Fruit fly (Drosophila melanogaster) whole organism, embryonic: ENCODE data around the gene CG46313.

ENCODE experiments used
- Atf-2 ChIP-seq: fragments of 200-800 bp; sonication (Bioruptor generic); optimal IDR thresholded peaks from 2 replicates; lab custom pipeline; 2016; ENCODE audit warnings: missing biosample characterization, missing genetic modification characterization
- Bgb ChIP-seq: fragments of 200-800 bp; sonication (Bioruptor generic); IDR thresholded peaks from 2 replicates; pipeline ENCODE4 v1.3.6; 2022; ENCODE audit warnings: missing biosample characterization, missing genetic modification characterization; ENCODE audit not compliant: partially characterized antibody
- BtbVII ChIP-seq: fragments of 200-800 bp; sonication (Bioruptor generic); optimal IDR thresholded peaks from 3 replicates; lab custom pipeline; 2017; ENCODE audit warnings: missing biosample characterization, mild to moderate bottlenecking, missing genetic modification characterization
- CG11504 ChIP-seq: fragments of 200-800 bp; sonication (Bioruptor generic); optimal IDR thresholded peaks from 3 replicates; lab custom pipeline; 2019; ENCODE audit warnings: missing biosample characterization, mild to moderate bottlenecking, missing genetic modification characterization, moderate library complexity
- CG11696 ChIP-seq: fragments of 200-800 bp; sonication (Bioruptor generic); IDR thresholded peaks from 2 replicates; pipeline ENCODE4 v1.3.6; 2022; ENCODE audit warnings: missing biosample characterization, missing genetic modification characterization
- CG12071 ChIP-seq: fragments of 200-800 bp; sonication (Bioruptor generic); optimal IDR thresholded peaks from 3 replicates; lab custom pipeline; 2018; ENCODE audit warnings: missing biosample characterization, mild to moderate bottlenecking, missing genetic modification characterization
- CG12391 ChIP-seq: fragments of 200-800 bp; sonication (Bioruptor generic); optimal IDR thresholded peaks from 3 replicates; lab custom pipeline; 2018; ENCODE audit warnings: missing biosample characterization, mild to moderate bottlenecking, missing genetic modification characterization, moderate library complexity
- CG17361 ChIP-seq: fragments of 200-800 bp; sonication (Bioruptor generic); IDR thresholded peaks from 3 replicates; pipeline ENCODE4 v1.3.6; 2022; ENCODE audit warnings: missing biosample characterization, missing genetic modification characterization
- CG18764 ChIP-seq: fragments of 200-800 bp; sonication (Bioruptor generic); optimal IDR thresholded peaks from 3 replicates; lab custom pipeline; 2016; ENCODE audit warnings: missing biosample characterization, missing genetic modification characterization
- CG2129 ChIP-seq: fragments of 200-800 bp; sonication (Bioruptor generic); IDR thresholded peaks from 2 replicates; pipeline ENCODE4 v1.3.6; 2022; ENCODE audit warnings: missing biosample characterization, missing genetic modification characterization; ENCODE audit not compliant: partially characterized antibody
- CG2712 ChIP-seq: fragments of 200-800 bp; optimal IDR thresholded peaks from 3 replicates; lab custom pipeline; 2019; ENCODE audit warnings: missing biosample characterization, mild to moderate bottlenecking, missing genetic modification characterization, moderate library complexity
- CG30431 ChIP-seq: fragments of 200-800 bp; sonication (Bioruptor generic); optimal IDR thresholded peaks from 2 replicates; lab custom pipeline; 2017; ENCODE audit warnings: missing biosample characterization, missing genetic modification characterization
- CG3163 ChIP-seq: fragments of 200-800 bp; sonication (Bioruptor generic); optimal IDR thresholded peaks from 3 replicates; lab custom pipeline; 2016; ENCODE audit warnings: missing biosample characterization, missing genetic modification characterization
- CG34376 ChIP-seq: fragments of 200-800 bp; sonication (Bioruptor generic); optimal IDR thresholded peaks from 2 replicates; lab custom pipeline; 2018; ENCODE audit warnings: missing biosample characterization, mild to moderate bottlenecking, missing genetic modification characterization
- CG3838 ChIP-seq: fragments of 200-800 bp; sonication (Bioruptor generic); optimal IDR thresholded peaks from 3 replicates; lab custom pipeline; 2016; ENCODE audit warnings: missing biosample characterization, missing genetic modification characterization
- CG4617 ChIP-seq: fragments of 200-800 bp; sonication (Bioruptor generic); optimal IDR thresholded peaks from 3 replicates; lab custom pipeline; 2016; ENCODE audit warnings: missing biosample characterization, missing genetic modification characterization, borderline replicate concordance
- CG6254 ChIP-seq: fragments of 200-800 bp; sonication (Bioruptor generic); optimal IDR thresholded peaks from 3 replicates; lab custom pipeline; 2017; ENCODE audit warnings: mild to moderate bottlenecking, missing biosample characterization, missing genetic modification reagents, missing genetic modification characterization
- CG6689 ChIP-seq: fragments of 200-800 bp; sonication (Bioruptor generic); IDR thresholded peaks from 2 replicates; pipeline ENCODE4 v1.3.6; 2022; ENCODE audit warnings: missing biosample characterization, missing genetic modification characterization
- CG7786 ChIP-seq: fragments of 200-800 bp; sonication (Bioruptor generic); optimal IDR thresholded peaks from 2 replicates; lab custom pipeline; 2016; ENCODE audit warnings: missing biosample characterization, missing genetic modification characterization
- Dad ChIP-seq: fragments of 200-800 bp; sonication (Bioruptor generic); optimal IDR thresholded peaks from 3 replicates; lab custom pipeline; 2016; ENCODE audit warnings: missing biosample characterization, missing genetic modification characterization
- Dfd ChIP-seq, 2 experiments: fragments of >200 bp; optimal IDR thresholded peaks; 2 replicates each; lab custom pipeline; 2017; ENCODE audit warnings: missing biosample characterization in 2 of 2, missing genetic modification characterization in 2 of 2
- Dip3 ChIP-seq: fragments of 200-800 bp; sonication (Bioruptor generic); optimal IDR thresholded peaks from 3 replicates; lab custom pipeline; 2016; ENCODE audit warnings: missing biosample characterization, missing genetic modification characterization
- Doc2 ChIP-seq: fragments of 200-800 bp; sonication (Bioruptor generic); IDR thresholded peaks from 2 replicates; pipeline ENCODE4 v1.3.6; 2022; ENCODE audit warnings: missing biosample characterization, missing genetic modification characterization
- Dref ChIP-seq: fragments of 200-800 bp; sonication (Bioruptor generic); IDR thresholded peaks from 2 replicates; pipeline ENCODE4 v1.3.6; 2022; ENCODE audit warnings: missing biosample characterization, missing genetic modification characterization
- Eip74EF ChIP-seq, 2 experiments: fragments of 200-800 bp in 1 of 2; fragments of >200 bp in 1 of 2; sonication (Bioruptor generic) in 1 of 2; optimal IDR thresholded peaks; 2 replicates each; lab custom pipeline; 2017 to 2019; ENCODE audit warnings: missing biosample characterization in 2 of 2, missing genetic modification characterization in 2 of 2, mild to moderate bottlenecking in 1 of 2, moderate library complexity in 1 of 2
- Gsc ChIP-seq: fragments of 200-800 bp; sonication (Bioruptor generic); IDR thresholded peaks from 2 replicates; pipeline ENCODE4 v1.3.6; 2022; ENCODE audit warnings: missing biosample characterization, missing genetic modification characterization
- HLH54F ChIP-seq: fragments of 200-800 bp; sonication (Bioruptor generic); optimal IDR thresholded peaks from 3 replicates; lab custom pipeline; 2016; ENCODE audit warnings: missing biosample characterization, missing genetic modification characterization
- Lhr ChIP-seq: fragments of 200-800 bp; sonication (Bioruptor generic); optimal IDR thresholded peaks from 3 replicates; lab custom pipeline; 2017; ENCODE audit warnings: mild to moderate bottlenecking, missing biosample characterization, missing genetic modification reagents, missing genetic modification characterization
- Myb ChIP-seq: fragments of 200-800 bp; sonication (Bioruptor generic); optimal IDR thresholded peaks from 2 replicates; lab custom pipeline; 2016; ENCODE audit warnings: missing biosample characterization, missing genetic modification characterization
- Rx ChIP-seq: fragments of 200-800 bp; sonication (Bioruptor generic); IDR thresholded peaks from 2 replicates; pipeline ENCODE4 v1.3.6; 2022; ENCODE audit warnings: missing biosample characterization, missing genetic modification characterization
- Stat92E ChIP-seq, 3 experiments: fragments of >200 bp in 2 of 3; fragments of 200-800 bp in 1 of 3; sonication (Bioruptor generic) in 1 of 3; optimal IDR thresholded peaks; 2 replicates each; lab custom pipeline; 2017 to 2019; ENCODE audit warnings: missing biosample characterization in 3 of 3, missing genetic modification characterization in 3 of 3, mild to moderate bottlenecking in 1 of 3, moderate library complexity in 1 of 3
- Xrp1 ChIP-seq: fragments of 200-800 bp; sonication (Bioruptor generic); IDR thresholded peaks from 2 replicates; pipeline ENCODE4 v1.3.6; 2022; ENCODE audit warnings: missing biosample characterization, missing genetic modification characterization
- ara ChIP-seq: fragments of 200-800 bp; sonication (Bioruptor generic); IDR thresholded peaks from 2 replicates; pipeline ENCODE4 v1.3.6; 2022; ENCODE audit warnings: missing biosample characterization, missing genetic modification characterization
- cas ChIP-seq: fragments of 200-800 bp; sonication (Bioruptor generic); IDR thresholded peaks from 2 replicates; pipeline ENCODE4 v1.3.6; 2022; ENCODE audit warnings: missing biosample characterization, missing genetic modification characterization
- corto ChIP-seq: fragments of 200-800 bp; sonication (Bioruptor generic); optimal IDR thresholded peaks from 2 replicates; lab custom pipeline; 2016; ENCODE audit warnings: missing biosample characterization, mild to moderate bottlenecking, missing genetic modification characterization, moderate library complexity
- esg ChIP-seq: fragments of 200-800 bp; sonication (Bioruptor generic); conservative IDR thresholded peaks from 2 replicates; pipeline ENCODE4 v1.3.6; 2022; ENCODE audit warnings: missing biosample characterization, missing genetic modification characterization
- ewg ChIP-seq: fragments of 200-800 bp; sonication (Bioruptor generic); optimal IDR thresholded peaks from 3 replicates; lab custom pipeline; 2017; ENCODE audit warnings: mild to moderate bottlenecking, missing biosample characterization, missing genetic modification reagents, missing genetic modification characterization
- ftz-f1 ChIP-seq: fragments of 200-800 bp; sonication (Bioruptor generic); optimal IDR thresholded peaks from 2 replicates; lab custom pipeline; 2016; ENCODE audit warnings: missing biosample characterization, missing genetic modification characterization
- gfzf ChIP-seq: fragments of 200-800 bp; sonication (Bioruptor generic); optimal IDR thresholded peaks from 2 replicates; lab custom pipeline; 2016; ENCODE audit warnings: missing biosample characterization, mild to moderate bottlenecking, missing genetic modification characterization, moderate library complexity
- insv ChIP-seq, 2 experiments: fragments of 200-800 bp; sonication (Bioruptor generic); optimal IDR thresholded peaks; 3 replicates each; lab custom pipeline; 2016 to 2018; ENCODE audit warnings: missing biosample characterization in 2 of 2, missing genetic modification characterization in 2 of 2
- kah ChIP-seq: fragments of 200-800 bp; sonication (Bioruptor generic); optimal IDR thresholded peaks from 2 replicates; lab custom pipeline; 2018; ENCODE audit warnings: missing biosample characterization, mild to moderate bottlenecking, missing genetic modification characterization
- ken ChIP-seq: fragments of 200-800 bp; sonication (Bioruptor generic); IDR thresholded peaks from 3 replicates; pipeline ENCODE4 v1.3.6; 2022; ENCODE audit warnings: missing biosample characterization, missing genetic modification characterization
- mld ChIP-seq: fragments of 200-800 bp; sonication (Bioruptor generic); IDR thresholded peaks from 3 replicates; pipeline ENCODE4 v1.3.6; 2022; ENCODE audit warnings: missing biosample characterization, missing genetic modification characterization; ENCODE audit not compliant: partially characterized antibody
- odd ChIP-seq: fragments of 200-800 bp; sonication (Bioruptor generic); optimal IDR thresholded peaks from 2 replicates; lab custom pipeline; 2017; ENCODE audit warnings: missing biosample characterization, mild to moderate bottlenecking, missing genetic modification characterization
- pita ChIP-seq: fragments of 200-800 bp; sonication (Bioruptor generic); optimal IDR thresholded peaks from 2 replicates; lab custom pipeline; 2017; ENCODE audit warnings: missing biosample characterization, mild to moderate bottlenecking, missing genetic modification characterization
- pum ChIP-seq: fragments of 200-800 bp; sonication (Bioruptor generic); optimal IDR thresholded peaks from 2 replicates; lab custom pipeline; 2016; ENCODE audit warnings: missing biosample characterization, missing genetic modification characterization
- sob ChIP-seq: fragments of 200-800 bp; sonication (Bioruptor generic); IDR thresholded peaks from 2 replicates; pipeline ENCODE4 v1.3.6; 2022; ENCODE audit warnings: missing biosample characterization, missing genetic modification characterization
- ssp ChIP-seq: fragments of 200-800 bp; sonication (Bioruptor generic); IDR thresholded peaks from 2 replicates; pipeline ENCODE4 v1.3.6; 2022; ENCODE audit warnings: missing biosample characterization, missing genetic modification characterization
- tin ChIP-seq: fragments of 200-800 bp; sonication (Bioruptor generic); optimal IDR thresholded peaks from 3 replicates; lab custom pipeline; 2016; ENCODE audit warnings: missing biosample characterization, missing genetic modification characterization
- vnd ChIP-seq: fragments of 200-800 bp; sonication (Bioruptor generic); IDR thresholded peaks from 3 replicates; pipeline ENCODE4 v1.3.6; 2022; ENCODE audit warnings: missing biosample characterization, missing genetic modification characterization; ENCODE audit not compliant: partially characterized antibody
- zen2 ChIP-seq: fragments of 200-800 bp; sonication (Bioruptor generic); IDR thresholded peaks from 3 replicates; pipeline ENCODE4 v1.3.6; 2022; ENCODE audit warnings: missing biosample characterization, missing genetic modification characterization; ENCODE audit not compliant: partially characterized antibody

The CG46313 gene

DNA sequence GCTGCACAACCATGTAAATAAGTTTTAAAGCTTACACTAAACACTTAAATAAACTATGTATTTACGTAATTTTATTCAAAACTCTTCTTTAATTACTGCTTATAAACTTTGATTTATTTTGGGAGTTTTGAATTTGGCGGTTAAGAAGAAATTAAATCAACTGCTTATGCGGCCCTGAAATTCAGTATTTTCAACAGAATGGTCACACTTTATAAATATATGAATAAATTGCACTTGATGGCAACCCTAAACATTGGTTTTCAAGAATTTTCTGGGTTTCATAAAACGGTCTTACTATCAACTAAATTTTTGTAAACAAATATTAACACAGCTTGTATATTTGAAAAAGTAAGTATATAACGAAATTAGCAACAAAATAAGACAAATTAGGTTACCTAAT, 33.1 kb upstream of the CG46313 start, which contains the start of gene CG14252 (continued):
- TF ChIP-seq Lhr (GFP tag; lab: Kevin White, UChicago) = peak; percentile 47
- no peak for TF ChIP-seq CG30431 (GFP tag; lab: Kevin White, UChicago)
- TF ChIP-seq Bgb (GFP tag; lab: Robert Waterston, UW) = no peak
- no peak for TF ChIP-seq CG2129 (GFP tag; lab: Robert Waterston, UW)
- no peak for TF ChIP-seq zen2
- no peak for TF ChIP-seq kah (GFP tag; lab: Kevin White, UChicago)
- no peak for TF ChIP-seq CG12071 (GFP tag; lab: Kevin White, UChicago)
- TF ChIP-seq Xrp1 = peak; percentile 24; the same call in 1 of the 2 replicates
- TF ChIP-seq cas (GFP tag; lab: Robert Waterston, UW) = no peak
- peak; percentile 18; the same call in 1 of the 2 replicates for TF ChIP-seq sob (GFP tag; lab: Robert Waterston, UW)
- no peak for TF ChIP-seq Gsc (GFP tag; lab: Robert Waterston, UW)
- TF ChIP-seq odd = no peak
- TF ChIP-seq ssp (GFP tag; lab: Robert Waterston, UW) = 0 out of 2 replicates have a peak, but pooled peaks have one; percentile 6
- no peak for TF ChIP-seq corto (GFP tag; lab: Kevin White, UChicago)
- TF ChIP-seq ewg (GFP tag; lab: Kevin White, UChicago) = no peak
- no peak for TF ChIP-seq Atf-2
- no peak for TF ChIP-seq Rx (GFP tag; lab: Robert Waterston, UW)
- no peak for TF ChIP-seq CG11504 (tag; lab: Kevin White, UChicago)
- TF ChIP-seq Eip74EF (GFP tag; optimal IDR thresholded peaks at IDR 0.05; lab: Kevin White, UChicago) = peak in 1 of 2 experiments; percentile 25
- 0 out of 3 replicates have a peak, but pooled peaks have one; percentile 23 for TF ChIP-seq CG17361 (GFP tag; lab: Robert Waterston, UW)
- no peak for TF ChIP-seq CG3163 (GFP tag; lab: Kevin White, UChicago)
- no peak for TF ChIP-seq CG18764
- TF ChIP-seq tin = peak; percentile 8
- peak; percentile 2 for TF ChIP-seq Myb (GFP tag; lab: Kevin White, UChicago)
- TF ChIP-seq ftz-f1 = peak; percentile 4
- TF ChIP-seq CG11696 = no peak
- no peak for TF ChIP-seq pum
- no peak for TF ChIP-seq CG3838
- TF ChIP-seq Dip3 (GFP tag; lab: Kevin White, UChicago) = no peak
- no peak for TF ChIP-seq CG6689 (GFP tag; lab: Robert Waterston, UW)
- peak; percentile 36 for TF ChIP-seq CG4617 (GFP tag; lab: Kevin White, UChicago)
- peak in 1 of 2 experiments; percentile 6 for TF ChIP-seq insv (GFP tag; optimal IDR thresholded peaks at IDR 0.05; lab: Kevin White, UChicago)
- peak in 1 of 3 experiments; percentile 79 for TF ChIP-seq Stat92E (GFP tag; optimal IDR thresholded peaks at IDR 0.05; lab: Kevin White, UChicago)
- TF ChIP-seq Dfd (GFP tag; optimal IDR thresholded peaks at IDR 0.05; lab: Kevin White, UChicago) = no peak
- TF ChIP-seq gfzf (GFP tag; lab: Kevin White, UChicago) = peak; percentile 97
- no peak for TF ChIP-seq ken (GFP tag; lab: Robert Waterston, UW)
- no peak for TF ChIP-seq mld (GFP tag; lab: Robert Waterston, UW)
- no peak for TF ChIP-seq Doc2 (GFP tag; lab: Robert Waterston, UW)
- peak; percentile 29 for TF ChIP-seq CG34376 (GFP tag; lab: Kevin White, UChicago)
- TF ChIP-seq BtbVII (GFP tag; lab: Kevin White, UChicago) = no peak
- no peak for TF ChIP-seq CG7786 (GFP tag; lab: Kevin White, UChicago)
- no peak for TF ChIP-seq esg (GFP tag; lab: Robert Waterston, UW)
- peak; percentile 41 for TF ChIP-seq CG12391 (tag; lab: Kevin White, UChicago)
- no peak for TF ChIP-seq Dref
- no peak for TF ChIP-seq ara (GFP tag; lab: Robert Waterston, UW)
- TF ChIP-seq Dad (GFP tag; lab: Kevin White, UChicago) = no peak
- no peak for TF ChIP-seq pita
- no peak for TF ChIP-seq CG6254 (GFP tag; lab: Kevin White, UChicago)
- TF ChIP-seq CG2712 (tag; lab: Kevin White, UChicago) = peak; percentile 57
- TF ChIP-seq vnd = no peak
- TF ChIP-seq HLH54F (GFP tag; lab: Kevin White, UChicago) = no peak
